Worm (Caenorhabditis elegans) whole organism, early embryonic: ENCODE results near the gene gro-1.
A peak's percentile ranks its signal among the peaks of the same experiment; 100 is the strongest.

Experiments used
- B0310.2 ChIP-seq: sonication (generic microtip); optimal IDR thresholded peaks from 2 replicates; lab custom pipeline; 2016; ENCODE audit warnings: mild to moderate bottlenecking, missing genetic modification characterization, missing compliant biosample characterization
- F13C5.2 ChIP-seq: sonication (generic microtip); optimal IDR thresholded peaks from 2 replicates; lab custom pipeline; 2017; ENCODE audit warnings: mild to moderate bottlenecking, missing genetic modification characterization, inconsistent platforms, missing compliant biosample characterization
- aly-1 ChIP-seq: sonication (generic microtip); optimal IDR thresholded peaks from 2 replicates; lab custom pipeline; 2016; ENCODE audit warnings: missing genetic modification characterization, missing compliant biosample characterization
- ama-1 ChIP-seq: fragments of 150-350 bp; optimal IDR thresholded peaks from 2 replicates; lab custom pipeline; 2014
- ceh-13 ChIP-seq: fragments of 200-800 bp; sonication (Bioruptor generic); optimal IDR thresholded peaks from 2 replicates; lab custom pipeline; 2018; ENCODE audit warnings: mild to moderate bottlenecking, missing genetic modification characterization, missing compliant biosample characterization
- ceh-36 ChIP-seq: sonication (generic microtip); optimal IDR thresholded peaks from 2 replicates; lab custom pipeline; 2016; ENCODE audit warnings: missing genetic modification characterization, inconsistent platforms, missing compliant biosample characterization
- ets-7 ChIP-seq: sonication (generic microtip); optimal IDR thresholded peaks from 2 replicates; lab custom pipeline; 2016; ENCODE audit warnings: missing genotype, missing genetic modification characterization, missing compliant biosample characterization
- flt-1 ChIP-seq: fragments of 200-800 bp; sonication (Bioruptor generic); IDR thresholded peaks from 2 replicates; pipeline ENCODE4 v1.3.6; 2022; ENCODE audit warnings: missing genetic modification characterization, missing compliant biosample characterization
- hmbx-1 ChIP-seq: sonication (generic microtip); optimal IDR thresholded peaks from 2 replicates; lab custom pipeline; 2016; ENCODE audit warnings: mild to moderate bottlenecking, missing genetic modification characterization, missing compliant biosample characterization
- hmg-4 ChIP-seq: fragments of 200-800 bp; sonication (Bioruptor generic); optimal IDR thresholded peaks from 2 replicates; lab custom pipeline; 2018; ENCODE audit warnings: mild to moderate bottlenecking, missing genetic modification characterization, missing compliant biosample characterization
- hnd-1 ChIP-seq: sonication (generic microtip); optimal IDR thresholded peaks from 2 replicates; lab custom pipeline; 2016; ENCODE audit warnings: missing genetic modification characterization, missing compliant biosample characterization
- pes-1 ChIP-seq: fragments of 200-800 bp; sonication (Bioruptor generic); IDR thresholded peaks from 2 replicates; pipeline ENCODE4 v1.3.6; 2022; ENCODE audit warnings: missing genetic modification reagents, missing genetic modification characterization, missing compliant biosample characterization
- scrt-1 ChIP-seq: fragments of 200-800 bp; sonication (Bioruptor generic); IDR thresholded peaks from 2 replicates; pipeline ENCODE4 v1.3.6; 2022; ENCODE audit warnings: missing genetic modification characterization, missing compliant biosample characterization
- sea-1 ChIP-seq: fragments of 200-800 bp; sonication (Bioruptor generic); conservative IDR thresholded peaks from 2 replicates; pipeline ENCODE4 v1.3.6; 2022; ENCODE audit warnings: missing genetic modification characterization, missing compliant biosample characterization
- tbx-11 ChIP-seq: fragments of 200-800 bp; sonication (Bioruptor generic); IDR thresholded peaks from 2 replicates; pipeline ENCODE4 v1.3.6; 2022; ENCODE audit warnings: missing genetic modification characterization, missing compliant biosample characterization
- tbx-37 ChIP-seq: fragments of 200-800 bp; sonication (Bioruptor generic); conservative IDR thresholded peaks from 2 replicates; pipeline ENCODE4 v1.3.6; 2022; ENCODE audit warnings: missing genetic modification reagents, missing genetic modification characterization, missing compliant biosample characterization
- tra-4 ChIP-seq: sonication (generic microtip); optimal IDR thresholded peaks from 2 replicates; lab custom pipeline; 2017; ENCODE audit warnings: missing genetic modification characterization, missing compliant biosample characterization

Gene gro-1

DNA sequence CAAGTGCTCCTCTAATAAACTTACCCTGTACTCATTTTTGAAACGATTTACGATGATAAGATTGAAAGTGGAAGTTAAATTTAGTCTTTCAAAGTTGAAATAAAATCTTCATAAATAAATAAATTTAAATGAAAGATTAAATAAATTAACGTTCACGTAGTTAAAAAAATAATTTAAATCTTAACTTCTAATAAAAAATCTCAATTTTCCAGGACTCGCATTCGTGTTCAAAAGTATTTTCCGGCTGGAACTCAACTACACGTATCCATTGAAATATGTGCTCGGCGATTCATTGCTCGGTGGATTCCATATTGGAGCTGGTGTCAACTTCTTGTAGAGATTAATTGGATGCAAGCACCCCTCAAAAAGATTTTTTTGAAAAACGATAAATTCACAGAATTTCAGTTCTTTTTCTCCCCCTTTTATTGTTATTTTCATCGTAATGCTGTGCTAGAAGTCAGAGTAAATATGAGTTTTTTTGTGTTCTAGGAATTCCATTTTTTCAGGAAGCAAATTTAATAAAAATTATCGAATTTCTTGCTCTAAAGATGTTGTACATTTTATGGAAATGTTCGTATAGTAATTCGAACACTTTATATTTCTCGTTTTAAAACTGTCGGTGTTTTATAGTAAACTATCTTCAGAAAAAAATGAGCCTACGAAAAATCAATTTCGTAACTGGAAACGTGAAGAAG, 1.5 kb upstream of the gro-1 start, which contains the start of the genes C34E10.9 and hap-1:
Gene C34E10.9 (minus strand): TSS at position 101 of the 695 bp plus-strand sequence.
Gene hap-1 (plus strand): TSS at position 645 of the 695 bp plus-strand sequence.
- TF ChIP-seq tra-4 (tag; lab: Kevin White, UChicago) (no peak), tbx-11 (GFP tag; lab: Robert Waterston, UW) (no peak), tbx-37 (GFP tag; lab: Robert Waterston, UW) (no peak), aly-1 (no peak), flt-1 (GFP tag; lab: Robert Waterston, UW) (no peak)

DNA sequence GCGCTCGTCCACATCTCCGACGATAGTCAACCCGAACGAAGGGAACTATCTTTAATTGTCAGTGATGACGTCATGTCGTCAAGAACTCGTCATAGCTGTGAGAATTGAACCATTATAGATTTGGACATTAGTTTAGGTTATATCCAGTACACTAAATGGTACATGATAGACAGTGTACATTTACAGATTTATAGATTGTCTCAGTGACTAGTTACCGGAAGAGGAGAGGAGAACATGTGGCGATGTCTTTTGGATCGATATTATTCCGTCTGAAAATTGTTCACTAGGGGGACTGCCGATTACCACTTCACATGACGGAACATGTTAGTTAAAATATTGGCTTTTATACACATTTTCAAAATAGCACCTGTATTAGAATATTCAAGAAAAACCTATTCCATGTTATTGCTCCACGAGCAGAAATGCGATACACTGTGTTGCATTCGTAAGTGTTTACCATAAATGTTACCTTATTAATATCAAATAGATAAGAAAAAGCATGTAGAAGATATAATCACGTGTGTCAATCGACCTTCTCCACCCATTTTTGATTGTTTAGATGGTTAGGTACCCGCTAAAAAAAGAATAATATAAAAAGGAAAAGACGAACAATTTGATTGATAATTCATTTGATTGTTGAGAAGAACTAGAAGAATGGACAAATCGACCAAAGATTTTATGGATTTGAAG, 2.4 kb downstream of the gro-1 start, which contains the start of gene ZC395.5:
Gene ZC395.5 (plus strand): TSS at position 632 of the 690 bp plus-strand sequence.
- no peak for TF ChIP-seq flt-1 (GFP tag; lab: Robert Waterston, UW)
- TF ChIP-seq B0310.2 = no peak
- TF ChIP-seq ceh-36 = no peak

DNA sequence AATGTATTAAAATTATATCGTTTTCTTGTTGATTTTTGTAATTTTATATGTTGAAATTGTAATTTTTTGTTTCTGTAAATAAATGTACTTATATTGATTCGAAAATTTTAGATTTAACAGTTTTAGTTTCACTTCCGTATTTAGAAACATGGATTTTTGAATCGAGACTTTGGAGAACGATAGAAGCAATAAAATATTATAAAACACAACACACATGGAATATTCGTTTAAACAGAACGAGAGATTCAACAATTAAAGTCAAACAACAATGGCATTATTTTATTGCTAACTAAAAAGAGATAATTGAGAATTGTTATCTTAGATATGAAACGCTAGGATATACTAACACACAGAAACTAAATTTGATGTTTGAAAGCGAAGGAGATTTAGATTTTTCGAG, 3.6 kb downstream of the gro-1 start:
- TF ChIP-seq hnd-1 (tag; lab: Kevin White, UChicago) = no peak
- no peak for TF ChIP-seq flt-1 (GFP tag; lab: Robert Waterston, UW)
- no peak for TF ChIP-seq pes-1 (GFP tag; lab: Robert Waterston, UW)
- no peak for TF ChIP-seq aly-1
- no peak for TF ChIP-seq hmbx-1
- TF ChIP-seq hmg-4 (GFP tag; lab: Kevin White, UChicago) = no peak
- no peak for TF ChIP-seq F13C5.2 (tag; lab: Kevin White, UChicago)
- TF ChIP-seq ceh-13 (GFP tag; lab: Kevin White, UChicago) = no peak
- no peak for TF ChIP-seq tbx-37 (GFP tag; lab: Robert Waterston, UW)
- no peak for TF ChIP-seq ceh-36
- TF ChIP-seq sea-1 (GFP tag; lab: Robert Waterston, UW) = no peak
- no peak for TF ChIP-seq ets-7 (tag; lab: Kevin White, UChicago)

DNA sequence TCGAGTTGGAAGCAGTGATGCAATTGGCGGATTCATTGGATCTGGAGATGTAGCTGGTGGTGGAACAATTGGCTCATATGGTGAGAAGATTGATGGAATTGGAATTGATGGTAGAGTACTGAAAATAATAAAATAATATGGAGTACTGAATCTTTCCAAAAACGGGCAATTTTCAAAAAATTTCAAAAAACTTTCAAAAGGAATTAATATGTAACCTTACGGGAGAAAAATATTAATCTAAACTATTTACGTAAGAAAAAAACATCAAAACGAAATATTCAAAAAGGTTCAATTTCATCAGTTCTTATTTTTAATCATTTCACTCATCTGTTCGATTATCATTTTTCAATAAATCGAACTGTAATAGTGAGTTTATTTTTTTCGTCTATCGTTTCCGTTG, 4.9 kb downstream of the gro-1 start, which contains the start of gene ZC395.4:
Gene ZC395.4 (plus strand): TSS at position 301 of the 400 bp plus-strand sequence.
- no peak for TF ChIP-seq ets-7 (tag; lab: Kevin White, UChicago)
- no peak for TF ChIP-seq scrt-1

DNA sequence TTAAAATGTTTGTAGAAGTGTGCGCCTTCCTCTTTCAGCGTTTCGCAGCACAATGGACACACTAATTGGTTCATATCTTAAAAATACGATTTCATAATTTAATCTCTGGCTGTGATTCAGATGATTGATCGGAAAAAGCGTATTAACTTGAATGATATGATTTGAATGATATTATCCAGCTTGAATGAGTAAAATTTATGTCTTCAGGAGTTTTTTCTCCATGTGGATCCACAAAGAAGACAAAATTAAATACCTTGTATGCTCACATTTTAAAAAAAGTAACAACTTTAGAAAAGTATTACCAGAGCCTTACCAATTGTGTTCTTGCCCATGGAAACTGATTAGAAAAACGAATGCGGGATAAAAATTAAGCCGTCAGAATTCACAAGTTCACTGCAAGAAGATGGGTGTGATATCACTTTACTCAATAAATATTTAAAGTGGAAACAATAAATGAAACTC, 8.5 kb downstream of the gro-1 start, which contains the start of gene ztf-8:
Gene ztf-8 (minus strand): TSS at position 76 of the 462 bp plus-strand sequence.
- TF ChIP-seq tbx-11 (GFP tag; lab: Robert Waterston, UW) (no peak), hmg-4 (GFP tag; lab: Kevin White, UChicago) (no peak), ceh-13 (GFP tag; lab: Kevin White, UChicago) (no peak)

DNA sequence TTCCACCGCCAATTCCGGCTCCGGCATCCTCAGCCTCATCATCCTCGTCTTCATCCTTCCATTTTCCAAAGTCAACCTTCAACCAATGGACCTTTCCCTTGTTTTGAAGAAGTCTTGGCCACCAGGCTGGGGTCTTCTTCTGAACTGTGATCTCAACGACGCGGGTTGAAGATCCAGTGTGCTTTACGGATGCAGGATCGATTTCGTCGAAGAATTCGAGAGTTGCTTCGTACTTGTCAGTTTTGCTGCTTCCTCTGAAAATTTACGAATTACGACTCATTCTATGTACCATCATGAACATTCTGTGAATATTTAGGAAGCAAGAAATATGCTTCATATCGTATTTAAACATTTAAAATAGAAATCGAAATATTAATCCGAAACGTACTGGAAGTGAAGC, 9.3 kb downstream of the gro-1 start:
- TF ChIP-seq aly-1 (no peak), hmg-4 (GFP tag; lab: Kevin White, UChicago) (no peak), ceh-13 (GFP tag; lab: Kevin White, UChicago) (no peak), tra-4 (tag; lab: Kevin White, UChicago) (no peak), B0310.2 (no peak), scrt-1 (no peak), hmbx-1 (no peak), ets-7 (tag; lab: Kevin White, UChicago) (no peak), tbx-11 (GFP tag; lab: Robert Waterston, UW) (no peak), flt-1 (GFP tag; lab: Robert Waterston, UW) (no peak), hnd-1 (tag; lab: Kevin White, UChicago) (no peak), ama-1 (no peak), sea-1 (GFP tag; lab: Robert Waterston, UW) (no peak), ceh-36 (no peak), pes-1 (GFP tag; lab: Robert Waterston, UW) (no peak), tbx-37 (GFP tag; lab: Robert Waterston, UW) (no peak), F13C5.2 (tag; lab: Kevin White, UChicago) (no peak)

DNA sequence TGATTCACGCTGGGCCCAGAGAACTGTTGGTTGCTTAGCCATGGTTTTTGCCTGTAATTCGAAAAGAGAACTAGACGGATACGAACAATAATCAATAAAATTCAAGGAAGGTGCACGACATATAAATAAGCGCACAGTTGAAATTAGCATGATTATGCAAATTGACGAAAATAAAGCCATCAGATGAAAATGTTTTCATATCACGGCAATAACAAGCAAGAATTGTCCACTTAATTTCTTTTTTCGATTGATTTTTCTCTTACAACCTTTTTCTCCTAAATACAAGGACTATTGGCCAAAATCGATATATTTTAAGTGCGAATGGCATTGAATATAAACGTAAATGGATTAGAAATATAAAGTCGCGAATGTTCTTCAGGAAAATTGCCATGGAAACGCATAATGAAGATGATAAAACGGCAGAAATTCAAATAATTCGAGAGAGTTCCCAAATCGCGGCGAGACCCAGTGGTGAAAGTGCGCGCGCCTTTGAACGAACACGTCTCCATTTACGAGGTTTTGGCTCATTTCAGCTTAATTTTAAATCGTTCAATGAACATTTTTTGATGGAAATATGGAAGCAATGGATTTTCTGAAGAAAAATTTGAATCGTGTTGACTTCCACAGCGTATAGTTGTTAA, 9.9 kb downstream of the gro-1 start, which contains the start of the genes daf-41 and toc-1:
Gene daf-41 (minus strand): TSS at position 51 of the 641 bp plus-strand sequence.
Gene toc-1 (plus strand): TSS at position 537 of the 641 bp plus-strand sequence.
- peak; percentile 13 for TF ChIP-seq F13C5.2 (tag; lab: Kevin White, UChicago)
- no peak for TF ChIP-seq sea-1 (GFP tag; lab: Robert Waterston, UW)
- no peak for TF ChIP-seq ceh-13 (GFP tag; lab: Kevin White, UChicago)

DNA sequence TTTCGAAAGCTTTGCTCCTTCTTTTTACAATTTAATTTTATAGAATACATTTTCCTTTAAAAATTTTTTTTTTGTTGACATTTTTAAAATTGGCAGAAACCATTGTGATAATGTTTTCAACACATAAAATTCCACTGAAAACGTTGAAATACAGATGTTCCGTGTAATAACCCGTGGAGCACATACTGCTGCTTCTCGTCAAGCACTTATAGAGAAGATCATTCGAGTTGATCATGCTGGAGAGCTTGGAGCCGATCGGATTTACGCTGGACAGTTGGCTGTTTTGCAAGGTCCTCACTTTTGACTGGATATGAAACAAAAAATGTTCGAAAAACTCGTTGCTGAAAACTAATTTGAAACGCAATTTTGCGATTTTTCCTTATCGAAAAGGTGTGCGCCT, 12.8 kb downstream of the gro-1 start, which contains the start of gene clk-1:
Gene clk-1 (plus strand): TSS at position 155 of the 400 bp plus-strand sequence.
- TF ChIP-seq hnd-1 (tag; lab: Kevin White, UChicago) (no peak), scrt-1 (no peak), ets-7 (tag; lab: Kevin White, UChicago) (no peak), tbx-11 (GFP tag; lab: Robert Waterston, UW) (no peak), pes-1 (GFP tag; lab: Robert Waterston, UW) (no peak)
